Worm (Caenorhabditis elegans) whole organism, L4 larva: ENCODE data around the gene K02A6.2.

ENCODE experiments used
- D1046.2 ChIP-seq: fragments of 200-800 bp; sonication (Bioruptor generic); IDR thresholded peaks from 2 replicates; pipeline ENCODE4 v1.3.6; 2022; ENCODE audit warnings: missing genetic modification characterization, missing compliant biosample characterization
- F49E8.2 ChIP-seq: sonication (generic microtip); optimal IDR thresholded peaks from 2 replicates; lab custom pipeline; 2016; ENCODE audit warnings: missing compliant biosample characterization, mild to moderate bottlenecking, missing genetic modification characterization, borderline replicate concordance
- T26A8.4 ChIP-seq: fragments of 200-800 bp; sonication (Bioruptor generic); IDR thresholded peaks from 2 replicates; pipeline ENCODE4 v1.3.6; 2022; ENCODE audit warnings: missing genetic modification characterization, missing compliant biosample characterization
- Y48G9A.11 ChIP-seq: fragments of 200-800 bp; sonication (Bioruptor generic); IDR thresholded peaks from 2 replicates; pipeline ENCODE4 v1.3.6; 2022; ENCODE audit warnings: missing genetic modification reagents, missing genetic modification characterization, missing compliant biosample characterization
- aha-1 ChIP-seq: fragments of 150-350 bp; peaks from one replicate; lab custom pipeline; 2014; ENCODE audit warnings: missing biosample characterization, missing genetic modification characterization
- ama-1 ChIP-seq: fragments of 150-350 bp; optimal IDR thresholded peaks from 2 replicates; lab custom pipeline; 2014; ENCODE audit warnings: inconsistent platforms, mixed read lengths
- ceh-28 ChIP-seq: fragments of 150-350 bp; optimal IDR thresholded peaks from 2 replicates; lab custom pipeline; 2014; ENCODE audit warnings: missing biosample characterization, missing genetic modification reagents, missing genetic modification characterization
- ceh-44 ChIP-seq: fragments of 200-800 bp; sonication (Bioruptor generic); IDR thresholded peaks from 2 replicates; pipeline ENCODE4 v1.3.6; 2022; ENCODE audit warnings: missing genetic modification reagents, missing genetic modification characterization, missing compliant biosample characterization
- daf-16 ChIP-seq, 3 experiments: sonication (generic microtip); optimal IDR thresholded peaks; 2 replicates each; lab custom pipeline; 2016 to 2017; ENCODE audit warnings: missing genetic modification characterization in 3 of 3, missing genetic modification reagents in 3 of 3, mild to moderate bottlenecking in 2 of 3, missing compliant biosample characterization in 2 of 3, missing biosample characterization in 1 of 3, moderate library complexity in 1 of 3
- daf-19 ChIP-seq: fragments of 200-800 bp; sonication (Bioruptor generic); conservative IDR thresholded peaks from 2 replicates; pipeline ENCODE4 v1.3.6; 2022; ENCODE audit warnings: missing genetic modification characterization, missing compliant biosample characterization
- dmd-6 ChIP-seq: fragments of 200-800 bp; sonication (Bioruptor generic); IDR thresholded peaks from 2 replicates; pipeline ENCODE4 v1.3.6; 2022; ENCODE audit warnings: missing genetic modification reagents, missing genetic modification characterization, missing compliant biosample characterization
- dmd-9 ChIP-seq: fragments of 200-800 bp; sonication (Bioruptor generic); IDR thresholded peaks from 2 replicates; pipeline ENCODE4 v1.3.6; 2022; ENCODE audit warnings: missing genetic modification reagents, missing genetic modification characterization, missing compliant biosample characterization
- duxl-1 ChIP-seq: sonication (generic microtip); optimal IDR thresholded peaks from 2 replicates; lab custom pipeline; 2016; ENCODE audit warnings: mild to moderate bottlenecking, missing genetic modification characterization, moderate library complexity, missing compliant biosample characterization; ENCODE audit not compliant: poor library complexity
- dve-1 ChIP-seq: sonication (generic microtip); optimal IDR thresholded peaks from 2 replicates; lab custom pipeline; 2017; ENCODE audit warnings: antibody characterized with exemption, mild to moderate bottlenecking, missing genetic modification characterization, missing compliant biosample characterization; ENCODE audit not compliant: insufficient read depth
- egl-27 ChIP-seq: sonication (generic microtip); optimal IDR thresholded peaks from 3 replicates; lab custom pipeline; 2017; ENCODE audit warnings: missing biosample characterization, missing genetic modification reagents, missing genetic modification characterization
- egl-43 ChIP-seq: fragments of 200-800 bp; sonication (Bioruptor generic); IDR thresholded peaks from 2 replicates; pipeline ENCODE4 v1.3.6; 2022; ENCODE audit warnings: missing genetic modification reagents, missing genetic modification characterization, missing compliant biosample characterization
- fkh-10 ChIP-seq: fragments of 150-350 bp; optimal IDR thresholded peaks from 2 replicates; lab custom pipeline; 2014; ENCODE audit warnings: missing biosample characterization, missing genetic modification reagents, missing genetic modification characterization
- gei-8 ChIP-seq: fragments of 200-800 bp; sonication (Bioruptor generic); optimal IDR thresholded peaks from 2 replicates; lab custom pipeline; 2018; ENCODE audit warnings: mild to moderate bottlenecking, missing genetic modification characterization, missing compliant biosample characterization
- hlh-11 ChIP-seq: fragments of 200-800 bp; sonication (Bioruptor generic); optimal IDR thresholded peaks from 2 replicates; lab custom pipeline; 2018; ENCODE audit warnings: mild to moderate bottlenecking, missing genetic modification characterization, missing compliant biosample characterization
- hlh-30 ChIP-seq: sonication (generic microtip); optimal IDR thresholded peaks from 2 replicates; lab custom pipeline; 2017; ENCODE audit warnings: antibody characterized with exemption, mild to moderate bottlenecking, missing genetic modification characterization, missing compliant biosample characterization; ENCODE audit not compliant: insufficient read depth
- jun-1 ChIP-seq: fragments of 150-350 bp; optimal IDR thresholded peaks from 2 replicates; lab custom pipeline; 2014; ENCODE audit warnings: missing biosample characterization, missing genetic modification reagents, missing genetic modification characterization
- lin-13 ChIP-seq: fragments of 150-350 bp; optimal IDR thresholded peaks from 2 replicates; lab custom pipeline; 2014; ENCODE audit warnings: missing biosample characterization, missing genetic modification reagents, missing genetic modification characterization
- lin-15B ChIP-seq: fragments of 150-350 bp; sonication (generic microtip); optimal IDR thresholded peaks from 3 replicates; lab custom pipeline; 2014; ENCODE audit warnings: missing biosample characterization, missing genetic modification characterization
- lin-29 ChIP-seq: fragments of 200-800 bp; sonication (Bioruptor generic); IDR thresholded peaks from 2 replicates; pipeline ENCODE4 v1.3.6; 2022; ENCODE audit warnings: missing genetic modification reagents, missing genetic modification characterization, missing compliant biosample characterization
- lin-38 ChIP-seq: fragments of 200-800 bp; sonication (Bioruptor generic); IDR thresholded peaks from 2 replicates; pipeline ENCODE4 v1.3.6; 2022; ENCODE audit warnings: missing genetic modification reagents, missing genetic modification characterization, missing compliant biosample characterization
- madf-9 ChIP-seq: fragments of 200-800 bp; sonication (Bioruptor generic); conservative IDR thresholded peaks from 2 replicates; pipeline ENCODE4 v1.3.6; 2022; ENCODE audit warnings: missing genetic modification reagents, missing genetic modification characterization, missing compliant biosample characterization
- nhr-10 ChIP-seq: fragments of 150-350 bp; optimal IDR thresholded peaks from 2 replicates; lab custom pipeline; 2014; ENCODE audit warnings: missing biosample characterization, missing genetic modification characterization
- nhr-102 ChIP-seq: sonication (generic microtip); optimal IDR thresholded peaks from 2 replicates; lab custom pipeline; 2016; ENCODE audit warnings: mild to moderate bottlenecking, missing genetic modification characterization, moderate library complexity, missing compliant biosample characterization
- nhr-111 ChIP-seq: fragments of 200-800 bp; sonication (Bioruptor generic); optimal IDR thresholded peaks from 2 replicates; lab custom pipeline; 2018; ENCODE audit warnings: mild to moderate bottlenecking, missing genetic modification characterization, missing compliant biosample characterization
- nhr-237 ChIP-seq: sonication (generic microtip); optimal IDR thresholded peaks from 2 replicates; lab custom pipeline; 2017; ENCODE audit warnings: missing biosample characterization, missing genetic modification characterization
- nhr-28 ChIP-seq: fragments of 150-350 bp; optimal IDR thresholded peaks from 2 replicates; lab custom pipeline; 2014; ENCODE audit warnings: missing biosample characterization, missing genetic modification characterization
- nhr-42 ChIP-seq: fragments of 200-800 bp; sonication (Bioruptor generic); IDR thresholded peaks from 2 replicates; pipeline ENCODE4 v1.3.6; 2022; ENCODE audit warnings: missing genetic modification characterization, missing compliant biosample characterization
- nhr-6 ChIP-seq: fragments of 150-350 bp; optimal IDR thresholded peaks from 2 replicates; lab custom pipeline; 2014; ENCODE audit warnings: missing biosample characterization, missing genetic modification characterization
- nhr-77 ChIP-seq: fragments of 150-350 bp; optimal IDR thresholded peaks from 2 replicates; lab custom pipeline; 2014; ENCODE audit warnings: missing biosample characterization, missing genetic modification characterization
- php-3 ChIP-seq: fragments of 200-800 bp; sonication (Bioruptor generic); IDR thresholded peaks from 2 replicates; pipeline ENCODE4 v1.3.6; 2022; ENCODE audit warnings: missing genetic modification reagents, missing genetic modification characterization, missing compliant biosample characterization
- pqm-1 ChIP-seq: sonication (generic microtip); optimal IDR thresholded peaks from 2 replicates; lab custom pipeline; 2017; ENCODE audit warnings: missing biosample characterization, missing genetic modification characterization
- rbr-2 ChIP-seq: sonication (generic microtip); optimal IDR thresholded peaks from 2 replicates; lab custom pipeline; 2016; ENCODE audit warnings: missing genotype, missing genetic modification characterization, missing compliant biosample characterization
- saeg-2 ChIP-seq: fragments of 200-800 bp; sonication (Bioruptor generic); IDR thresholded peaks from 2 replicates; pipeline ENCODE4 v1.3.6; 2022; ENCODE audit warnings: missing genetic modification reagents, missing genetic modification characterization, missing compliant biosample characterization
- set-16 ChIP-seq: fragments of 200-800 bp; sonication (Bioruptor generic); IDR thresholded peaks from 2 replicates; pipeline ENCODE4 v1.3.6; 2022; ENCODE audit warnings: missing genetic modification reagents, missing genetic modification characterization, missing compliant biosample characterization
- skn-1 ChIP-seq: fragments of 150-350 bp; optimal IDR thresholded peaks from 2 replicates; lab custom pipeline; 2014; ENCODE audit warnings: missing biosample characterization, missing genetic modification characterization
- spr-1 ChIP-seq: sonication (generic microtip); optimal IDR thresholded peaks from 2 replicates; lab custom pipeline; 2016; ENCODE audit warnings: mild to moderate bottlenecking, missing genetic modification characterization, missing compliant biosample characterization
- spr-3 ChIP-seq: fragments of 200-800 bp; sonication (Bioruptor generic); optimal IDR thresholded peaks from 2 replicates; lab custom pipeline; 2018; ENCODE audit warnings: mild to moderate bottlenecking, missing genetic modification characterization, missing compliant biosample characterization
- unc-39 ChIP-seq: sonication (generic microtip); optimal IDR thresholded peaks from 2 replicates; lab custom pipeline; 2017; ENCODE audit warnings: missing biosample characterization, missing genetic modification characterization
- unc-62 ChIP-seq, 3 experiments: fragments of 150-350 bp in 1 of 3; sonication (generic microtip); optimal IDR thresholded peaks in 2 of 3; peaks in 1 of 3; 1 replicate in 1 of 3; 2 replicates in 2 of 3; lab custom pipeline; 2014 to 2017; ENCODE audit warnings: missing biosample characterization in 3 of 3, missing genetic modification characterization in 3 of 3, missing genetic modification reagents in 3 of 3, missing genotype in 1 of 3
- zfp-2 ChIP-seq: sonication (generic microtip); optimal IDR thresholded peaks from 2 replicates; lab custom pipeline; 2016; ENCODE audit warnings: mild to moderate bottlenecking, missing genetic modification characterization, missing compliant biosample characterization
- zfp-3 ChIP-seq: fragments of 200-800 bp; sonication (Bioruptor generic); conservative IDR thresholded peaks from 2 replicates; pipeline ENCODE4 v1.3.6; 2022; ENCODE audit warnings: missing genetic modification reagents, missing genetic modification characterization, missing compliant biosample characterization
- zip-11 ChIP-seq: fragments of 200-800 bp; sonication (Bioruptor generic); IDR thresholded peaks from 2 replicates; pipeline ENCODE4 v1.3.6; 2022; ENCODE audit warnings: missing genetic modification characterization, missing compliant biosample characterization

K02A6.2 gene

ce11 chrX:8247088-8247487, 22.3 kb upstream of the K02A6.2 start:
- no peak for TF ChIP-seq lin-38 (GFP tag; lab: Robert Waterston, UW)
- TF ChIP-seq madf-9 (GFP tag; lab: Robert Waterston, UW): no peak
- no peak for TF ChIP-seq duxl-1
- no peak for TF ChIP-seq rbr-2 (tag; lab: Kevin White, UChicago)
- TF ChIP-seq nhr-28 (tag; lab: Kevin White, UChicago): peak; percentile 53
- no peak for TF ChIP-seq egl-27 (tag; lab: Kevin White, UChicago)
- TF ChIP-seq unc-62 (GFP tag; optimal IDR thresholded peaks at IDR 0.05 in 1 of 2; lab: Kevin White, UChicago): peak in 1 of 2 experiments; percentile 70
- TF ChIP-seq unc-62 (tag; optimal IDR thresholded peaks at IDR 0.05; lab: Kevin White, UChicago): no peak
- no peak for TF ChIP-seq ceh-28 (tag; lab: Kevin White, UChicago)
- peak; percentile 67 for TF ChIP-seq aha-1
- no peak for TF ChIP-seq gei-8 (GFP tag; lab: Kevin White, UChicago)
- no peak for TF ChIP-seq daf-19 (GFP tag; lab: Robert Waterston, UW)
- no peak for TF ChIP-seq dmd-9 (GFP tag; lab: Robert Waterston, UW)
- TF ChIP-seq spr-3: no peak
- TF ChIP-seq unc-39 (tag; lab: Kevin White, UChicago): no peak
- no peak for TF ChIP-seq saeg-2 (GFP tag; lab: Robert Waterston, UW)
- no peak for TF ChIP-seq Y48G9A.11 (GFP tag; lab: Robert Waterston, UW)
- TF ChIP-seq, all 104 proteins: peak for 3

DNA sequence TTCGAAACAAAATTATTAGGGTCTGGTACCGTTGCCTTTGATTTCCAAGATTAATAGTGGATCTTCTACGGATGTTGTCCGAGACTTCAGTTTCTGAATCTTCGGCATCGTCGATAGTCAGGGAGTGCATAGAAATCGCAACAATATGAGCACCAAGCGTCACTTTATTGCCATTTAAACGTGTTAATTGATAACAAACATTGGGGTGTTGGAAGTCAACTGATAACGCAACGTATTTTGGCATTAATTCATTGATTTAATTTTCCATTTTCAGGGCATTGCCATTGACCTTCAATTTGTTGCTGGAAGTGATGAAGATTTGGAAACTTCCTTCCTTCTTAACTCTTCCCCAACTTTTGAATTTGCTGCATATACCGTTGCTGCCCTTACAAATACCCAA, 21.3 kb upstream of the K02A6.2 start, which contains the start of gene kqt-2:
Gene kqt-2 (minus strand): TSS at position 244 of the 400 bp plus-strand sequence.
- TF ChIP-seq daf-16 (GFP tag; optimal IDR thresholded peaks at IDR 0.05; lab: Kevin White, UChicago): no peak
- TF ChIP-seq daf-16 (tag; optimal IDR thresholded peaks at IDR 0.05; lab: Kevin White, UChicago): peak; percentile 75
- TF ChIP-seq T26A8.4 (GFP tag; lab: Robert Waterston, UW): no peak
- peak; percentile 68 for TF ChIP-seq dve-1 (tag; lab: Kevin White, UChicago)
- TF ChIP-seq zfp-2 (tag; lab: Kevin White, UChicago): no peak
- no peak for TF ChIP-seq ceh-28 (tag; lab: Kevin White, UChicago)
- no peak for TF ChIP-seq zip-11
- TF ChIP-seq nhr-102 (tag; lab: Kevin White, UChicago): no peak
- TF ChIP-seq nhr-111 (GFP tag; lab: Kevin White, UChicago): no peak
- no peak for TF ChIP-seq jun-1 (tag; lab: Kevin White, UChicago)
- no peak for TF ChIP-seq F49E8.2 (tag; lab: Kevin White, UChicago)
- peak; percentile 23 for TF ChIP-seq hlh-11 (tag; lab: Kevin White, UChicago)
- TF ChIP-seq lin-29: no peak
- TF ChIP-seq nhr-10 (tag; lab: Kevin White, UChicago): no peak
- no peak for TF ChIP-seq egl-43 (GFP tag; lab: Robert Waterston, UW)
- no peak for TF ChIP-seq ama-1 (lab: Kevin White, UChicago)
- TF ChIP-seq hlh-30 (tag; lab: Kevin White, UChicago): no peak
- no peak for TF ChIP-seq nhr-42 (GFP tag; lab: Robert Waterston, UW)
- no peak for TF ChIP-seq lin-13 (GFP tag; lab: Kevin White, UChicago)
- TF ChIP-seq nhr-77 (tag; lab: Kevin White, UChicago): peak; percentile 36
- TF ChIP-seq nhr-237 (tag; lab: Kevin White, UChicago): no peak
- TF ChIP-seq php-3 (GFP tag; lab: Robert Waterston, UW): peak; percentile 21; the same call in 1 of the 2 replicates
- no peak for TF ChIP-seq lin-15B (tag; lab: Kevin White, UChicago)
- no peak for TF ChIP-seq set-16 (GFP tag; lab: Robert Waterston, UW)
- TF ChIP-seq spr-1: no peak
- TF ChIP-seq pqm-1 (tag; lab: Kevin White, UChicago): peak; percentile 38
- TF ChIP-seq D1046.2 (GFP tag; lab: Robert Waterston, UW): no peak
- no peak for TF ChIP-seq unc-62 (GFP tag; optimal IDR thresholded peaks at IDR 0.05 in 1 of 2; lab: Kevin White, UChicago)
- TF ChIP-seq unc-62 (tag; optimal IDR thresholded peaks at IDR 0.05; lab: Kevin White, UChicago): no peak
- no peak for TF ChIP-seq skn-1 (tag; lab: Kevin White, UChicago)
- no peak for TF ChIP-seq spr-3
- TF ChIP-seq nhr-6: no peak
- no peak for TF ChIP-seq zfp-3 (GFP tag; lab: Robert Waterston, UW)
- no peak for TF ChIP-seq fkh-10
- peak; percentile 43 for TF ChIP-seq nhr-28 (tag; lab: Kevin White, UChicago)
- TF ChIP-seq ceh-44 (GFP tag; lab: Robert Waterston, UW): no peak
- peak; percentile 67 for TF ChIP-seq dmd-6 (GFP tag; lab: Robert Waterston, UW)
